Fruit fly (Drosophila melanogaster): ENCODE results near the gene pasha.

DNA sequence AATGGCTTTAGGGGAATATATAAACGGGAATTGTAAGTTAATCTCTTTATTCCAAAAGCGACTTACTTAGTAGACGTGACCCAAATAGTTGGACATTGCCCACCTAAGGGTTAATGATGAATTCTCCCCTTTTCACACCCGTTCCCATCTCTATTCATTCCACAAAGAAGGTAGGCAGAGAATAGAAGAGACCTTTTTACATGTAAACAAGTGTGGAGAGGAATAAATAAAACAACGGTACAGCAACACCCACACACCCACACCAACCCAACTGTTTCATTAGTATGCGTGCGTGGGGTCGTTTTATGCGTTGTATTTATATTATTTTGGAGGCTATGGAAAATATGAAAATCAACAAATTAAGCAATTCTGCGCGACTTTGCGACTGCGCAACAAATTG lies 9.7 kb upstream of the pasha start:
- TF ChIP-seq EcR (GFP tag; optimal IDR thresholded peaks at IDR 0.05) (no peak), usp (GFP tag; optimal IDR thresholded peaks at IDR 0.05) (no peak), CG8478 (optimal IDR thresholded peaks at IDR 0.05) (no peak)

All from whole organism.